Fruit fly (Drosophila melanogaster) S2 (cell line): Measurements from ENCODE around the gene Dad.

Source experiments
- CG8478 ChIP-seq: fragments of >200 bp; optimal IDR thresholded peaks from 2 replicates; lab custom pipeline; 2018
- CTCF ChIP-seq, 2 experiments: fragments of >200 bp; optimal IDR thresholded peaks; 2 replicates each; lab custom pipeline; 2018

Dad gene

DNA sequence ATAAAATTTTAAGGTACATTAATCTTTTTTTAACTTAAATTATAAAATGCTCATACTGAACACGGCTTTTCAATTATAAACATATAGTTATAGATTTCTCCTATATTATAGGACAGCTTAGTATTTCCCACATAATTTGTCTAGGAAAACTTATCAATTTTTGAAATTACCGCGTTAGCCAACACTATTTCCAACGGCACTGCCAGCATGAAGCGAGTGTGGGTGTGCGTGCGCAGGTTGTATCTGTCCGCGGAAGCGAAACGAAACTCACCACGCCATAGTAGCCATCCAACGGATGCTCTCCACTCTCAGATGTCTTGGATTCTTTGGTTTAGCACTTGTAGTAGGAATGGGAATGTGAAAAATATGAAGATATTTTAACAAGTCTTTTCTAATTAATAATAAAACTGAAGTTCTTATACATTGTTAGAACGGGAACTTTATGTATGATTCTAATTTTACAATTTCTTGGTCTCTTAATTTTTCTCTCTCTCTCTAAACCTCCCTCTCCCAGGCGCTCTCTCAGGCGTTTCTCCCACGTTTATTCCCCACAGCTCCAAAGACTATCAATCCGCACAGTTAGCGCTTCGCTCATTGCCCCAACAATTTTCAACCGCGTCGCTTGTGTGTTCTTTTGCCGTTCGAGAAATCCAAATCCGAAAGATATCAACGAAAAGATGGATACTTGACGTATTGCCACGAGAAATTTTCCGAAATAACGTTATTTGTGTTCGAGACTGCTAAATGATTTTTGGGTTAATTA, at the start of gene Dad:
Gene Dad, plus strand, starts transcription at position 593 of the 763 bp plus-strand sequence.
- TF ChIP-seq CG8478 (lab: Kevin White, UChicago) (no peak), CTCF (optimal IDR thresholded peaks at IDR 0.05; lab: Kevin White, UChicago) (no peak)

dm6 chr3R:17007336-17007735, 46.5 kb upstream of the Dad start:
- TF ChIP-seq CG8478 (lab: Kevin White, UChicago) (no peak), CTCF (optimal IDR thresholded peaks at IDR 0.05; lab: Kevin White, UChicago) (no peak)

DNA sequence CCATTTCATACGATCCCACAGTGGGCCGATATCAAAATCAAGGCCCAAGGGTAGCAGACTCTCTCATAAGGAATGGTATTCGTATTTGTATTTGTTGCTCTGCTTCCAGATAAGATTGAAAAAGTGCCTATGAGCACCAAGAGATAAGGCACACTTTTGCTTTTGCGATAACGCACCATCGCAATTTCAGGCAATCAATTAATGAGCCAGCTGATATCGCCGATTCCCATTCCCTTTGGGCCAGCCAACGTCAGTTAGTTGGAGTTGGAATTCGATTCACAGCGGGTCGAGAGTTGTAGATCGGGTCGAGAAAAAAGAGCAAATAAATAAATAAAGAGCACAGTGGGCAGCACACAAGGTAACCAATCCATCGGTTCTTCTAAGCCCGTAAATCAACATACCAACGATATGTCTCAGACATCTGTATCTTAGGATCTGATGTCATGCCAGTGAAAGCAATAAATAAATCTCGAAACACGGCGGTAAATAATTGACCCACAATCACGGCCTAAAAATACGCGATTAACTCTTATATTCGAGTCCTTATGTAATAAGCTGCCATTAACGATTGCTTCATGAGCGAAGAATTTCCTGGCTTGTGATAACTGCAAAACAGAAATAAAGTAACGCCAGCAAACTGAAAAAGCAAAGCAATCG, 45.7 kb upstream of the Dad start, which contains the start of gene CG8907:
Gene CG8907, plus strand, starts transcription at position 252 of the 657 bp plus-strand sequence.
- TF ChIP-seq CTCF (optimal IDR thresholded peaks at IDR 0.05; lab: Kevin White, UChicago) (no peak), CG8478 (lab: Kevin White, UChicago) (no peak)

DNA sequence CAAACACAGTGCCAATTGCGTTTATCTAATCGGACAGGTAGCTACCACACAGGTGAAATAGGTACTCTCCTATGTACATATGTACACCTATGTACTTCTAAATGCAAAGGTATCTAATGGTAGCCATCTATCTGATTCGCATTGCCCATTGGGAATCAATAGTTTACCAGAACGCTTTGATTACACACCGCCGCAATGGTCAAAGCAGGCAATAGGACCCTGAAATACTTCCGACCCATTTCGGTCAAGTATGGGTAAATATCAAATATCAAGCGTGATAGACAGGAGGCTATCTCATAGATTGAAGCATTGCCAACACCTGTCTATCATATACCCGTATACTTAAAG, 45.2 kb upstream of the Dad start:
- TF ChIP-seq CG8478 (lab: Kevin White, UChicago) (no peak), CTCF (optimal IDR thresholded peaks at IDR 0.05; lab: Kevin White, UChicago) (no peak)

- no peak for TF ChIP-seq CTCF (optimal IDR thresholded peaks at IDR 0.05; lab: Kevin White, UChicago)
- TF ChIP-seq CG8478 (lab: Kevin White, UChicago) = no peak
These were observed 39.5 kb upstream of the Dad start, which contains the start of gene Pxd for dm6 chr3R:17014276-17014675. Pxd (plus strand) TSS chr3R:17014576.

DNA sequence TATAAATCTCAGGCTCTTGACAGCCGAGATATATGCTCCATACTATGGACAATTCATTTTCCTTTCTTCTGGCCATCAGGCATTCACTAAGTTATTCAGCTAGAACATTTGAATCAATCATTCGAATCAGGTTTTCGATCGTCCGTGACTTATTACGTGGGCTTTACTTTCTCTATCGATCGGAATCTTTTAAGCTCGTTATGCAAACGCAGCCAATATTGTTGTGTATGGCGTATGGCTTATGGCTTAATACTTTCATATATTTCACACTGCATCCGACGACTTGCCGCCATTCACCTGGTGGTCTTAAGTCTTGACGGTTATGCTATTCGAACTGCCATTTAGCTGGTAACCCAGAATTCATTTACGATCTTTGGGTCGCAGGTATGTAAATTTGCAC, 37.6 kb upstream of the Dad start:
- TF ChIP-seq CG8478 (lab: Kevin White, UChicago) (no peak), CTCF (optimal IDR thresholded peaks at IDR 0.05; lab: Kevin White, UChicago) (no peak)

DNA sequence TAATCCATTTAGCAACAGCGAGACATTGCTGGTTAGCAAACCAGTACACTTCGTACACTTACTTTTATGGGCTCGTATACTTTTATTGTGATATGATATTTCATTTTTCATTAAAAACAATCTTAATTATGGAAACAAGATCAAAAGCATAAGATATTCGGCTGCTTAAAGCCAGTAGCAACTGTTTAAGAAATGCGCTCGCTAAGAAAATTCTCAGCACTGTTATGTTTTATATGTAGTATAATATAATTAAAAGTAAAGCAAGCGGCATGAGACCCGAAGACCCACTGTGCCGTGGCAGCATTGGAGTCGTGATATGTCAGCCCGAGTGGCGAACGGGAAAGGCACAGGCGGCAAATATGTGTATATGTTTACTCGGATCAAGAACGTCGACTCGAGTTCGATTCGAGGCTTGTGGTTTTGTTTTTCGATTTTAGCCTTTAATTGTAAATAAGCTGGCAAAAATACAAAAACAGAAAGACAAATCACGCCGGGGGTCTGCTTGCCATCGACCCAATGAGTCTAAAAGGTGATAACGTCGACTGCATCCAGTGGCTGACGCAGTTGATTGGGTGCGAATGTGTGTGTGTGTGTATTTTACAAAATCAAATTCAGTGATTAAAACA, 34.8 kb upstream of the Dad start:
- no peak for TF ChIP-seq CG8478 (lab: Kevin White, UChicago)
- TF ChIP-seq CTCF (optimal IDR thresholded peaks at IDR 0.05; lab: Kevin White, UChicago) = no peak

- TF ChIP-seq CG8478 (lab: Kevin White, UChicago) = no peak
- TF ChIP-seq CTCF (optimal IDR thresholded peaks at IDR 0.05; lab: Kevin White, UChicago) = no peak
These were observed 32.9 kb upstream of the Dad start, which contains the start of gene Adsl for dm6 chr3R:17020956-17021355. Adsl (minus strand) TSS chr3R:17021120.

- TF ChIP-seq CTCF (optimal IDR thresholded peaks at IDR 0.05; lab: Kevin White, UChicago) = no peak
- TF ChIP-seq CG8478 (lab: Kevin White, UChicago) = no peak
These were observed 25.4 kb upstream of the Dad start, which contains the start of gene CG5225 for dm6 chr3R:17028393-17028792. CG5225 (plus strand) TSS chr3R:17028693.

DNA sequence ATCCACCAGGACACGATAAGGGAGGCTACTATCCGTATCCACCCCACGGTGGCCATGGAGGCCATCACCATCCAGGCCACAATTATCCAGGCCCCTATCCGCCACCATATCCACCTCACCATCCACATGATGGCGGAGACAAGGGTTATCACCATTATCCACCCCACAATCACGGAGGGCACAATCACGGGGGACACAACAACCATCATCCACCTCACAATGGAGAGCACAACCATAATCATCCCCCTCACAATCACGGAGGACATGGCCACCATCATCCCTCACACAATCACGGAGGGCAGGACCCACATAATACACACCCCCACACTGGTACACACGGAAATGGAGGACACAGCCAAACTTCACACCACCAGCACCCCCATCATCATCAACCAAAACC, 24.0 kb upstream of the Dad start:
- TF ChIP-seq CTCF (optimal IDR thresholded peaks at IDR 0.05; lab: Kevin White, UChicago) (no peak), CG8478 (lab: Kevin White, UChicago) (no peak)

DNA sequence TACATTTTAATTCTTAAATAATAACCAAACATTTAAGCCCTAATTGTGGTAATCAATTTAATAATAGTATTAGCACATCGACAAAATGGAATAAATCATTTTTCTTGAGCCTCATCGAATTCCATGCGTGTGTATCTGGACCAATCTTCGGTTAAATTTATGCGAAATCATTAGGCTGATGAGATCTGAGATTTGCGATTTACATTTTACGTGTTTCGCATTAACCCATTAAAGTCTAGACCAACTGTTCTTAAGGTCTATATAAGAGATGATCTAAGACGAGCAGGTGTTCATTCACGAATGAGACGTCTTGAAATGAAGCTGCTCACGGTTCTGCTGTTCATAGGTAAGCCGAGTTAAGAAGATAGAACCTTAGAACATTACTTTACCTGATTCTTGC, 22.3 kb upstream of the Dad start, which contains the start of gene CG31268:
Gene CG31268, plus strand, starts transcription at position 301 of the 400 bp plus-strand sequence.
- TF ChIP-seq CTCF (optimal IDR thresholded peaks at IDR 0.05; lab: Kevin White, UChicago) (no peak), CG8478 (lab: Kevin White, UChicago) (no peak)

dm6 chr3R:17035945-17036344, 17.9 kb upstream of the Dad start, which contains the start of gene CG4009:
CG4009 (minus strand) TSS chr3R:17036045.
- TF ChIP-seq CTCF (optimal IDR thresholded peaks at IDR 0.05; lab: Kevin White, UChicago) = no peak
- TF ChIP-seq CG8478 (lab: Kevin White, UChicago) = no peak

DNA sequence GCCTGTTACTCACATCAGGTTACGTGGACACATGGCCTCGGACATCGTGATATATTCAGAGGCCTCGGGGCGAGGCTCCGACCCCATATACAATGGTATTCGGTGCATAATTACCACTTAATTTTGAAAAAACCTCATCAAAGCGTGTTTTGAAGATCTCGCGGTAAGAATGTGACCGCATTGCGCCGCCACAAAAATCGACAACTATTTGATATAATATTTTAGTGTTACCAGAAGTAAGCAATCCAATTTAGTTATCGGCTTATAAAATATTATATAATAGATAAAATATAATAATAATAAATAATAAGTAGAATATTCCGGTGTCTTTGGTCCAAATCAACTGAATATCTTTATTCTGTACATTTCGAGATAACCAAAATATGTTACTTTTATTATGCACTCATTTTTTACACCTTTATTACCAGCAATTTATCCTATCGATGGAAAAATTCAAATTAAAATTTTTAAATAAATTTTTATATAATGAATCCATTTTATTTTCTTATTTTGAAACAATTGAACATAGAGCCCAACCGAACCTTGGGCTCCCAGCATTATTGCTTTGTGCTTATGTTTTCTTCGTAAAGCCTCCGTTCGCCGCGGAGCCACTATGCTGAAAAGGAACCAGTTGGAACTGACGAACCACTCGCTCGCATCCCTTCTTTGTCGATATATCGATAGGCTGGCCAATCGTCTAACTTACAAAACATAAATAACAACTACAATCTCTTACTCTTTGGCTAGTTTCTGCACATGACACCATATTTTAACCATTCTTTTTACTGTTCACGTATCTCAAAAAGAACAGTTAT, 13.6 kb upstream of the Dad start, which contains the start of the genes CG18213 and Trm7-32:
Gene CG18213, minus strand, starts transcription at position 211 of the 815 bp plus-strand sequence.
Gene Trm7-32, plus strand, starts transcription at position 690 of the 815 bp plus-strand sequence.
- TF ChIP-seq CTCF (optimal IDR thresholded peaks at IDR 0.05; lab: Kevin White, UChicago) (peak in 1 of 2 experiments; percentile 17), CG8478 (lab: Kevin White, UChicago) (no peak)
